Worm (Caenorhabditis elegans): Measurements from ENCODE around the gene dmd-7.

dmd-7 gene

ce11 chrV:6276205-6276604, 29.5 kb downstream of the dmd-7 start, which contains the start of gene F31F7.1:
TSS of gene F31F7.1 (plus strand) at chrV:6276439.
- TF ChIP-seq nhr-12 (tag; optimal IDR thresholded peaks at IDR 0.05) (no peak), mdl-1 (tag; optimal IDR thresholded peaks at IDR 0.05) (peak in 1 of 2 experiments; percentile 67), nhr-237 (tag; optimal IDR thresholded peaks at IDR 0.05) (no peak), mab-5 (tag; optimal IDR thresholded peaks at IDR 0.05) (no peak), sem-4 (tag; optimal IDR thresholded peaks at IDR 0.05) (no peak), nhr-21 (tag; optimal IDR thresholded peaks at IDR 0.05) (peak; percentile 85), fos-1 (tag; optimal IDR thresholded peaks at IDR 0.05) (peak; percentile 78), nhr-129 (tag; optimal IDR thresholded peaks at IDR 0.05) (peak; percentile 52), aly-2 (tag; optimal IDR thresholded peaks at IDR 0.05) (no peak), nhr-77 (tag; optimal IDR thresholded peaks at IDR 0.05) (peak; percentile 22), C34F6.9 (tag; optimal IDR thresholded peaks at IDR 0.05) (no peak), R02D3.7 (tag; optimal IDR thresholded peaks at IDR 0.05) (no peak), ama-1 (optimal IDR thresholded peaks at IDR 0.05) (peak; percentile 62), lin-13 (GFP tag; optimal IDR thresholded peaks at IDR 0.05) (no peak), gmeb-1 (tag; optimal IDR thresholded peaks at IDR 0.05) (peak; percentile 70), nhr-6 (tag; optimal IDR thresholded peaks at IDR 0.05) (peak; percentile 26), nhr-23 (tag; optimal IDR thresholded peaks at IDR 0.05) (no peak), blmp-1 (tag; optimal IDR thresholded peaks at IDR 0.05; ENCODE audit: insufficient read depth) (peak; percentile 67), nhr-25 (tag; optimal IDR thresholded peaks at IDR 0.05) (peak; percentile 68), mbf-1 (tag; optimal IDR thresholded peaks at IDR 0.05) (no peak), lsy-2 (tag; optimal IDR thresholded peaks at IDR 0.05) (peak in 1 of 2 experiments; percentile 50), F13H6.1 (tag; optimal IDR thresholded peaks at IDR 0.05) (peak; percentile 72), snpc-4 (tag; optimal IDR thresholded peaks at IDR 0.05) (no peak), zag-1 (tag; optimal IDR thresholded peaks at IDR 0.05) (no peak), unc-55 (GFP tag; optimal IDR thresholded peaks at IDR 0.05) (no peak), dmd-4 (tag; optimal IDR thresholded peaks at IDR 0.05) (no peak), nhr-11 (tag; optimal IDR thresholded peaks at IDR 0.05) (no peak), unc-62 (GFP tag; optimal IDR thresholded peaks at IDR 0.05) (no peak), skn-1 (tag; optimal IDR thresholded peaks at IDR 0.05) (peak; percentile 12), crh-2 (tag; optimal IDR thresholded peaks at IDR 0.05) (peak; percentile 73), unc-39 (tag; optimal IDR thresholded peaks at IDR 0.05) (no peak), Y55F3AM.14 (GFP tag; optimal IDR thresholded peaks at IDR 0.05) (no peak), lin-11 (tag; optimal IDR thresholded peaks at IDR 0.05) (no peak), elt-1 (tag; optimal IDR thresholded peaks at IDR 0.05) (no peak), ceh-16 (tag; optimal IDR thresholded peaks at IDR 0.05) (no peak), peb-1 (tag; optimal IDR thresholded peaks at IDR 0.05) (no peak), sma-3 (GFP tag; optimal IDR thresholded peaks at IDR 0.05) (peak; percentile 84), ZK546.5 (tag; optimal IDR thresholded peaks at IDR 0.05) (no peak), sma-9 (GFP tag; optimal IDR thresholded peaks at IDR 0.05) (peak; percentile 94), sma-9 (tag; optimal IDR thresholded peaks at IDR 0.05) (no peak), ztf-1 (GFP tag; conservative IDR thresholded peaks at IDR 0.05) (no peak), alr-1 (tag; optimal IDR thresholded peaks at IDR 0.05) (no peak), elt-3 (tag; optimal IDR thresholded peaks at IDR 0.05) (no peak), ztf-11 (tag; optimal IDR thresholded peaks at IDR 0.05) (no peak), lin-39 (tag; optimal IDR thresholded peaks at IDR 0.05) (no peak), ceh-82 (tag; optimal IDR thresholded peaks at IDR 0.05) (no peak), nhr-10 (tag; optimal IDR thresholded peaks at IDR 0.05) (no peak), ztf-4 (tag; optimal IDR thresholded peaks at IDR 0.05) (no peak), egl-27 (tag; optimal IDR thresholded peaks at IDR 0.05) (peak; percentile 0)

Measured in whole organism, L2 larva.